Worm (Caenorhabditis elegans): ENCODE data around the gene M03B6.5.

DNA sequence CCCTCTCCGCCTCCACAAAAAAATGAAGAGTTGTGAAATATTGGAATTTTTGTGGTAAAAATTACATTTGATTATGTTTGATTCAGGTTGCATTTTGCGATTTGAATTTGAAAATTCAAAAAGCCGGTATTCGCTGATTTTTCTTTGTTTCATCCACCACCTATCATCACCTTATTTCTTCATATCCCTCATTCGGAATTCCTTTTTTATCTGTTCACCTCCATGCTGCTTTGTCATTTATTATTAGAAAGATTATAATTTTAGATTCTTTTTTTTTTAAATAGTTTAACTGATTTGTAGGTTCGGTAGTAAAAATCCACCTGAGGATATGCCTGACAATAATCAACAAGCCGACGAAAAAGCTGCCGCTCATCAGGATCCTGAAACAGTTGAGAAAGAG is 8.8 kb downstream of the M03B6.5 start, which contains the start of gene mct-3:
- TF ChIP-seq sox-4 (tag; optimal IDR thresholded peaks at IDR 0.05): no peak
- no peak for TF ChIP-seq pax-1 (tag; optimal IDR thresholded peaks at IDR 0.05)
- TF ChIP-seq unc-3 (GFP tag; conservative IDR thresholded peaks at IDR 0.05): no peak
- TF ChIP-seq unc-3 (tag; optimal IDR thresholded peaks at IDR 0.05): no peak
- no peak for TF ChIP-seq K09A11.1 (tag; optimal IDR thresholded peaks at IDR 0.05; ENCODE audit: insufficient read depth)
- TF ChIP-seq ama-1 (optimal IDR thresholded peaks at IDR 0.05): no peak
- TF ChIP-seq dmd-4 (tag; optimal IDR thresholded peaks at IDR 0.05; ENCODE audit: borderline replicate concordance): no peak
- no peak for TF ChIP-seq ceh-22 (tag; optimal IDR thresholded peaks at IDR 0.05)
